Worm (Caenorhabditis elegans): Measurements from ENCODE around the gene mrpl-42.

mrpl-42 gene

DNA sequence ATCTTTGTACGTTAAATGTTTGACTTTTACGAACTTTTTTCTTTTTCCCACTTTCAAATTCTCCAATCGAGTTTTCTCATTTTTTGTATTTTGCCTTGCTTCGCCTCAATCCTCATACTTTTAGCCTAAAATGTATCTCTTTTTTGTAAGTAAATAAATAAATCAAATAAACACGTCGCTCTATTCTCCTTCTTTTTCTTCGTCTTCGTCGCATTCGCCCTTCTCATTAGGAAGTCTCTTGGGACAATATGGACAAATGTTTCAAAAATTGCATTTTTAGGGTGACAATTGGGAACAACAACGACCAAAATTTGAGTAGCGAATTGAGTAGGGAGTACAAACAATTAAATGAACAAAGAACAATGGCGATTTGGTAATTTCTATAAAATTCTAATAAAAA lies 2.2 kb downstream of the mrpl-42 start (continued):
- TF ChIP-seq lin-39 (tag; optimal IDR thresholded peaks at IDR 0.05) (no peak), ctbp-1 (GFP tag; IDR thresholded peaks at IDR 0.05) (peak; percentile 67; the same call in 1 of the 2 replicates), attf-4 (tag; optimal IDR thresholded peaks at IDR 0.05) (no peak), aha-1 (tag) (peak; percentile 66), lin-13 (GFP tag; optimal IDR thresholded peaks at IDR 0.05) (no peak), lin-1 (GFP tag; IDR thresholded peaks at IDR 0.05) (no peak), mxl-2 (GFP tag; conservative IDR thresholded peaks at IDR 0.05) (no peak), daf-8 (GFP tag; IDR thresholded peaks at IDR 0.05) (no peak), fkh-10 (GFP tag; optimal IDR thresholded peaks at IDR 0.05) (peak; percentile 72), php-3 (GFP tag; IDR thresholded peaks at IDR 0.05) (no peak), zag-1 (tag; optimal IDR thresholded peaks at IDR 0.05) (no peak)

DNA sequence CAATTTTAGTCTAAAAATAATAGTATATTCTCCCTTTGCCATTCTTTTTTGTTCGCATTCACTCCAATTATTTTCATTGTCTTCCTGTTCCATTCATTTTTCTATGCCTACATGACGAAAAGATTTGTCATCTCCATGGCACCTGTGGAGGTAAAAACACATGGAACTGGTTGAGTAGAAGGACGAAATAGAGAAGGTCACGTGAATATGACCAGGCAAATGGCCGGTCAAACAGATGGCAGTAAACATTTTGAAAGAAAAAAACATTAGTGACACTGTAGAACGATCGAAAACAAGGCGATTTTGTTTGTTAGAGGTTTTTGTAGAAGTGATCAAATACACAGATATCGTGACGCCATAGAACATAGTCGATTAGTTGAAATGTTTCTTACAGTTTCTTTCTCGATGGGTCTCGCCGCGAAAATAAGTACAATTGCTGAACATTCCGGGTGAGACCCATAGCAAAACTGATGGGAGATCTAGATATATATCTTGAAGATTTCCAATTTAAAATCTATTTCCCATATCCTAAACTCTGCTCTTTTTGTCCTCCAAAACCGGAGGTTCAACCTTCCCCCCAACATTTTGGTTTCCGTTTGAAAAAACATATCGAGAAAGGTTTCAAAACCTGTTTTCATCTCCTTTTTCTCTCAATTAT lies 3.6 kb downstream of the mrpl-42 start:
- TF ChIP-seq hlh-30 (tag; optimal IDR thresholded peaks at IDR 0.05; ENCODE audit: insufficient read depth): peak; percentile 60
- TF ChIP-seq unc-62 (GFP tag; optimal IDR thresholded peaks at IDR 0.05 in 1 of 2): peak in 1 of 2 experiments; percentile 32
- TF ChIP-seq unc-62 (tag; optimal IDR thresholded peaks at IDR 0.05): no peak
- TF ChIP-seq ceh-20 (GFP tag; IDR thresholded peaks at IDR 0.05): no peak
- TF ChIP-seq pha-4 (GFP tag; IDR thresholded peaks at IDR 0.05): no peak
- TF ChIP-seq pha-4 (tag; optimal IDR thresholded peaks at IDR 0.05): no peak

DNA sequence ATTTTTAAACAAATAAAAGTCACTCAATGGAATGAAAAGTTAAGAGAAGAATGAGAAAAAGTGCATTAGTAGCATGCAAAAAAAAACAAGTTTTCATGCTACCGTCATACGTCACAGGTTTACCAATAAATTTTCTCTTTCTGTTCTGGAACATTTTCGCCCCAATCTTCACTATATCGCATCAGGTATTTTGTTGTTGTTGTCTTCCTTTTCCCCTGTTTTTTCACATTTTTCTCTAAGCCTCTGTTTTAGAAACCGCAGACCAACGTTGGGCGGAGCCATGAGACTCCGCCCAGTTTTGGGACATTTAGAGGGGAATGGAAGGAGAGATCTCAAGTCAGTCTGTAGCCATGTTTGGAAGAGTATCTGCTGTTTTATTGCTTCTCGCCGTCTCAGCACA lies 6.0 kb downstream of the mrpl-42 start, which contains the start of gene msa-1:
Gene msa-1 (plus strand): TSS at position 301 of the 400 bp plus-strand sequence.
- no peak for TF ChIP-seq D1046.2 (GFP tag; IDR thresholded peaks at IDR 0.05)

DNA sequence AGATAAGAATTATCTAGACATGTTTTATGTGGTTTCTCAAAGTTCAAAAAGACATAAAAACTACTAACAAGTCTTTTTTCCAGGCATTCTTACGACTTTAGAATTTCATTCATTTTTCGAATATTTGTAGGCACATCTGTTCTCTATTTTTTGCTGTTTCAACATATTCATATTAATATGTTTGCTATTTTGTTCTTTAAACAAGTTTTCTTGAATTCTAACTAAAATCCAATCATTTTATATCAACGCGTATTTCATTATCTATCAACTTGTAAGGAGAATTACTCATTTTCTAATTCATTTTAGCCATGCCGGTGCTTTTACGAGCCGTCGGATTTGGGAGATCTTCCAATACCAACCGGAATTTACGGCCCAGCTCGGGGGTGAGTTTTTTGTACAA lies 12.2 kb downstream of the mrpl-42 start, which contains the start of gene twk-8:
Gene twk-8 (plus strand): TSS at position 301 of the 400 bp plus-strand sequence.
- TF ChIP-seq lin-1 (GFP tag; IDR thresholded peaks at IDR 0.05): no peak
- TF ChIP-seq nhr-76 (tag; optimal IDR thresholded peaks at IDR 0.05): no peak

DNA sequence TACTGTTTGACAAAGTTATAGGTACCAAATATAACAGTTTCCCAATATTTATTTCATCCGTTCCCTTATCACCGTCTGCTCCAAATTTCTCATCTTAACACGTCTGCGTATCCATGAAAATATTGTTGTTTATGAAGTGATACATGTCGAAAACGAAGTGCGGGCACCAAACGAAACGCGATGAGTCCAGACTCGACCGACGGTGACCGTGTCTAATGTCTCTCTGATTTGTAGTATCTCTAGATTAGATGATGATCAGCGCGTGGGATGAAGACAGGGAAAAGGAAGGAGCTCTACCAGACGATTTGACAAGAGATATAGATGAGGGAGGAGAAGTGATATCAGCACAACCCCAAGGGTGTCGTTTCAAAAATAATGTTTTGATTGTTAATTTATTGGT lies 14.1 kb downstream of the mrpl-42 start:
- TF ChIP-seq daf-16 (GFP tag; optimal IDR thresholded peaks at IDR 0.05) (peak in 1 of 2 experiments; percentile 82), daf-16 (tag; optimal IDR thresholded peaks at IDR 0.05) (no peak), aly-2 (tag; optimal IDR thresholded peaks at IDR 0.05) (no peak), aha-1 (tag) (peak; percentile 21), dmd-6 (GFP tag; IDR thresholded peaks at IDR 0.05) (no peak), nhr-41 (GFP tag; IDR thresholded peaks at IDR 0.05) (no peak), ces-1 (GFP tag; optimal IDR thresholded peaks at IDR 0.05) (no peak), mxl-2 (GFP tag; conservative IDR thresholded peaks at IDR 0.05) (no peak), F26F4.8 (GFP tag; conservative IDR thresholded peaks at IDR 0.05) (no peak), zip-11 (GFP tag; IDR thresholded peaks at IDR 0.05) (no peak), hif-1 (tag; optimal IDR thresholded peaks at IDR 0.05) (no peak), mxl-3 (GFP tag; optimal IDR thresholded peaks at IDR 0.05) (no peak), mdl-1 (tag; optimal IDR thresholded peaks at IDR 0.05) (no peak), F37D6.2 (tag; optimal IDR thresholded peaks at IDR 0.05) (no peak), hlh-11 (tag; optimal IDR thresholded peaks at IDR 0.05) (peak; percentile 33), attf-4 (tag; optimal IDR thresholded peaks at IDR 0.05) (no peak), T26A8.4 (GFP tag; IDR thresholded peaks at IDR 0.05) (no peak), snpc-4 (tag; optimal IDR thresholded peaks at IDR 0.05) (no peak), ZK337.2 (GFP tag; IDR thresholded peaks at IDR 0.05) (no peak), T20F7.1 (GFP tag; optimal IDR thresholded peaks at IDR 0.05) (no peak), lin-29 (GFP tag; IDR thresholded peaks at IDR 0.05) (no peak), lin-13 (GFP tag; optimal IDR thresholded peaks at IDR 0.05) (no peak), daf-8 (GFP tag; IDR thresholded peaks at IDR 0.05) (no peak), saeg-2 (GFP tag; IDR thresholded peaks at IDR 0.05) (no peak), ceh-62 (tag; optimal IDR thresholded peaks at IDR 0.05) (no peak), ceh-44 (GFP tag; IDR thresholded peaks at IDR 0.05) (no peak), madf-9 (GFP tag; conservative IDR thresholded peaks at IDR 0.05) (no peak), unc-62 (GFP tag; optimal IDR thresholded peaks at IDR 0.05 in 1 of 2) (peak in 1 of 2 experiments; percentile 88), unc-62 (tag; optimal IDR thresholded peaks at IDR 0.05) (no peak), ceh-20 (GFP tag; IDR thresholded peaks at IDR 0.05) (no peak), daf-19 (GFP tag; conservative IDR thresholded peaks at IDR 0.05) (no peak), F10B5.3 (tag; optimal IDR thresholded peaks at IDR 0.05) (no peak)

Measured in whole organism, L4 larva.